Fruit fly (Drosophila melanogaster): Measurements from ENCODE around the gene Rpn12R.

dm6 chr3L:15011142-15011541 is 31.2 kb downstream of the Rpn12R start:
- peak; percentile 82 to 88 for TF ChIP-seq CTCF (optimal IDR thresholded peaks at IDR 0.05)
- no peak for TF ChIP-seq CG8478 (optimal IDR thresholded peaks at IDR 0.05)
